Fruit fly (Drosophila melanogaster) whole organism, prepupa: ENCODE measurements around the gene pck.
A peak's percentile ranks its signal among the peaks of the same experiment; 100 is the strongest.

Source experiments
- Blimp-1 ChIP-seq: fragments of 200-800 bp; sonication (Bioruptor generic); optimal IDR thresholded peaks from 3 replicates; lab custom pipeline; 2017; ENCODE audit warnings: missing biosample characterization, missing genetic modification characterization, mild to moderate bottlenecking, moderate library complexity, missing genetic modification reagents
- CG10631 ChIP-seq: fragments of 200-800 bp; sonication (Bioruptor generic); optimal IDR thresholded peaks from 2 replicates; lab custom pipeline; 2016; ENCODE audit warnings: missing biosample characterization, missing genetic modification characterization
- CG10669 ChIP-seq: fragments of 200-800 bp; sonication (Bioruptor generic); optimal IDR thresholded peaks from 3 replicates; lab custom pipeline; 2018; ENCODE audit warnings: missing biosample characterization, mild to moderate bottlenecking, missing genetic modification characterization, moderate library complexity
- CG11294 ChIP-seq: fragments of 200-800 bp; sonication (Bioruptor generic); IDR thresholded peaks from 2 replicates; pipeline ENCODE4 v1.3.6; 2022; ENCODE audit warnings: missing biosample characterization, missing genetic modification characterization
- CG11762 ChIP-seq: fragments of 200-800 bp; sonication (Bioruptor generic); optimal IDR thresholded peaks from 3 replicates; lab custom pipeline; 2016; ENCODE audit warnings: missing biosample characterization, missing genetic modification characterization; ENCODE audit not compliant: insufficient read depth
- CG1621 ChIP-seq: fragments of 200-800 bp; sonication (Bioruptor generic); optimal IDR thresholded peaks from 3 replicates; lab custom pipeline; 2018; ENCODE audit warnings: missing biosample characterization, mild to moderate bottlenecking, missing genetic modification characterization
- CG31627 ChIP-seq: fragments of 200-800 bp; sonication (Bioruptor generic); optimal IDR thresholded peaks from 3 replicates; lab custom pipeline; 2016; ENCODE audit warnings: missing biosample characterization, missing genetic modification characterization
- CG34406 ChIP-seq: fragments of 200-800 bp; sonication (Bioruptor generic); optimal IDR thresholded peaks from 3 replicates; lab custom pipeline; 2016; ENCODE audit warnings: missing biosample characterization, missing genetic modification characterization
- CG3919 ChIP-seq: fragments of 200-800 bp; sonication (Bioruptor generic); optimal IDR thresholded peaks from 3 replicates; lab custom pipeline; 2016; ENCODE audit warnings: missing biosample characterization, missing genetic modification characterization
- CG4318 ChIP-seq: fragments of 200-800 bp; sonication (Bioruptor generic); optimal IDR thresholded peaks from 3 replicates; lab custom pipeline; 2017; ENCODE audit warnings: missing biosample characterization, mild to moderate bottlenecking, missing genetic modification characterization
- CG6163 ChIP-seq: fragments of 200-800 bp; sonication (Bioruptor generic); IDR thresholded peaks from 3 replicates; pipeline ENCODE4 v1.3.6; 2022; ENCODE audit warnings: missing biosample characterization, missing genetic modification characterization
- CG6792 ChIP-seq: fragments of 200-800 bp; sonication (Bioruptor generic); optimal IDR thresholded peaks from 3 replicates; lab custom pipeline; 2016; ENCODE audit warnings: missing biosample characterization, missing genetic modification characterization
- CG6854 ChIP-seq: fragments of 200-800 bp; sonication (Bioruptor generic); optimal IDR thresholded peaks from 2 replicates; lab custom pipeline; 2017; ENCODE audit warnings: missing biosample characterization, mild to moderate bottlenecking, missing genetic modification characterization
- CG8119 ChIP-seq: fragments of 200-800 bp; sonication (Bioruptor generic); IDR thresholded peaks from 3 replicates; pipeline ENCODE4 v1.3.6; 2022; ENCODE audit warnings: missing biosample characterization, missing genetic modification characterization
- CG8319 ChIP-seq: fragments of 200-800 bp; sonication (Bioruptor generic); optimal IDR thresholded peaks from 3 replicates; lab custom pipeline; 2016; ENCODE audit warnings: missing biosample characterization, missing genetic modification characterization
- CG8632 ChIP-seq: fragments of 200-800 bp; sonication (Bioruptor generic); optimal IDR thresholded peaks from 3 replicates; lab custom pipeline; 2016; ENCODE audit warnings: missing biosample characterization, missing genetic modification characterization
- CG9139 ChIP-seq: fragments of 200-800 bp; sonication (Bioruptor generic); optimal IDR thresholded peaks from 3 replicates; lab custom pipeline; 2017; ENCODE audit warnings: missing biosample characterization, mild to moderate bottlenecking, missing genetic modification characterization
- Eip75B ChIP-seq: fragments of 200-800 bp; sonication (Bioruptor generic); optimal IDR thresholded peaks from 3 replicates; lab custom pipeline; 2016; ENCODE audit warnings: missing biosample characterization, missing genetic modification characterization
- Eip78C ChIP-seq: fragments of 200-800 bp; sonication (Bioruptor generic); peaks from one replicate; lab custom pipeline; 2016; ENCODE audit warnings: missing biosample characterization, missing genetic modification characterization
- Eip93F ChIP-seq: fragments of 200-800 bp; sonication (Bioruptor generic); optimal IDR thresholded peaks from 2 replicates; lab custom pipeline; 2016; ENCODE audit warnings: missing biosample characterization, mild to moderate bottlenecking, missing genetic modification characterization
- Ets21C ChIP-seq: fragments of 200-800 bp; sonication (Bioruptor generic); optimal IDR thresholded peaks from 3 replicates; lab custom pipeline; 2016; ENCODE audit warnings: missing biosample characterization, missing genetic modification characterization
- Hr39 ChIP-seq: fragments of 200-800 bp; sonication (Bioruptor generic); optimal IDR thresholded peaks from 2 replicates; lab custom pipeline; 2016; ENCODE audit warnings: missing biosample characterization, missing genetic modification characterization
- Hr4 ChIP-seq: fragments of 200-800 bp; sonication (Bioruptor generic); optimal IDR thresholded peaks from 3 replicates; lab custom pipeline; 2016; ENCODE audit warnings: missing biosample characterization, missing genetic modification characterization
- Lpt ChIP-seq: fragments of 200-800 bp; sonication (Bioruptor generic); optimal IDR thresholded peaks from 3 replicates; lab custom pipeline; 2016; ENCODE audit warnings: missing biosample characterization, missing genetic modification characterization
- Met ChIP-seq: fragments of 200-800 bp; sonication (Bioruptor generic); optimal IDR thresholded peaks from 3 replicates; lab custom pipeline; 2016; ENCODE audit warnings: missing biosample characterization, missing genetic modification characterization
- OdsH ChIP-seq: fragments of 200-800 bp; sonication (Bioruptor generic); optimal IDR thresholded peaks from 3 replicates; lab custom pipeline; 2016; ENCODE audit warnings: missing biosample characterization, missing genetic modification characterization
- Smox ChIP-seq: fragments of 200-800 bp; sonication (Bioruptor generic); optimal IDR thresholded peaks from 3 replicates; lab custom pipeline; 2016; ENCODE audit warnings: missing biosample characterization, missing genetic modification characterization
- Sox14 ChIP-seq: fragments of 200-800 bp; sonication (Bioruptor generic); optimal IDR thresholded peaks from 3 replicates; lab custom pipeline; 2016; ENCODE audit warnings: missing biosample characterization, missing genetic modification characterization
- achi ChIP-seq: fragments of 200-800 bp; sonication (Bioruptor generic); optimal IDR thresholded peaks from 3 replicates; lab custom pipeline; 2016; ENCODE audit warnings: missing biosample characterization, missing genetic modification characterization
- acj6 ChIP-seq: fragments of 200-800 bp; sonication (Bioruptor generic); optimal IDR thresholded peaks from 3 replicates; lab custom pipeline; 2016; ENCODE audit warnings: missing biosample characterization, missing genetic modification characterization
- cyc ChIP-seq: fragments of 200-800 bp; sonication (Bioruptor generic); optimal IDR thresholded peaks from 3 replicates; lab custom pipeline; 2016; ENCODE audit warnings: missing biosample characterization, missing genetic modification characterization
- dac ChIP-seq: fragments of 200-800 bp; sonication (Bioruptor generic); optimal IDR thresholded peaks from 2 replicates; lab custom pipeline; 2017; ENCODE audit warnings: missing biosample characterization, mild to moderate bottlenecking, missing genetic modification characterization
- eg ChIP-seq: fragments of 200-800 bp; sonication (Bioruptor generic); IDR thresholded peaks from 3 replicates; pipeline ENCODE4 v1.3.6; 2022; ENCODE audit warnings: missing biosample characterization, missing genetic modification characterization
- esn ChIP-seq: fragments of 200-800 bp; sonication (Bioruptor generic); optimal IDR thresholded peaks from 2 replicates; lab custom pipeline; 2016; ENCODE audit warnings: missing biosample characterization, mild to moderate bottlenecking, missing genetic modification characterization, moderate library complexity
- fkh ChIP-seq: fragments of 200-800 bp; sonication (Bioruptor generic); optimal IDR thresholded peaks from 3 replicates; lab custom pipeline; 2017; ENCODE audit warnings: missing biosample characterization, mild to moderate bottlenecking, missing genetic modification characterization, moderate library complexity
- lz ChIP-seq: fragments of 200-800 bp; sonication (Bioruptor generic); optimal IDR thresholded peaks from 3 replicates; lab custom pipeline; 2016; ENCODE audit warnings: missing biosample characterization, missing genetic modification characterization
- net ChIP-seq: fragments of 200-800 bp; sonication (Bioruptor generic); optimal IDR thresholded peaks from 3 replicates; lab custom pipeline; 2016; ENCODE audit warnings: missing biosample characterization, missing genetic modification characterization
- salr ChIP-seq, 2 experiments: fragments of 200-800 bp; sonication (Bioruptor generic); optimal IDR thresholded peaks; 3 replicates each; lab custom pipeline; 2016 to 2018; ENCODE audit warnings: missing biosample characterization in 2 of 2, missing genetic modification characterization in 2 of 2, mild to moderate bottlenecking in 1 of 2
- spab ChIP-seq: fragments of 200-800 bp; sonication (Bioruptor generic); optimal IDR thresholded peaks from 2 replicates; lab custom pipeline; 2017; ENCODE audit warnings: missing biosample characterization, mild to moderate bottlenecking, missing genetic modification characterization, missing genetic modification reagents
- ss ChIP-seq, 2 experiments: fragments of 200-800 bp; sonication (Bioruptor generic); optimal IDR thresholded peaks; 2 replicates in 1 of 2; 3 replicates in 1 of 2; lab custom pipeline; 2017 to 2018; ENCODE audit warnings: mild to moderate bottlenecking in 2 of 2, missing biosample characterization in 2 of 2, missing genetic modification characterization in 2 of 2, moderate library complexity in 1 of 2
- topi ChIP-seq: fragments of 200-800 bp; sonication (Bioruptor generic); optimal IDR thresholded peaks from 3 replicates; lab custom pipeline; 2016; ENCODE audit warnings: missing biosample characterization, missing genetic modification characterization
- vri ChIP-seq: fragments of 200-800 bp; sonication (Bioruptor generic); optimal IDR thresholded peaks from 3 replicates; lab custom pipeline; 2016; ENCODE audit warnings: missing biosample characterization, mild to moderate bottlenecking, missing genetic modification characterization

pck gene

DNA sequence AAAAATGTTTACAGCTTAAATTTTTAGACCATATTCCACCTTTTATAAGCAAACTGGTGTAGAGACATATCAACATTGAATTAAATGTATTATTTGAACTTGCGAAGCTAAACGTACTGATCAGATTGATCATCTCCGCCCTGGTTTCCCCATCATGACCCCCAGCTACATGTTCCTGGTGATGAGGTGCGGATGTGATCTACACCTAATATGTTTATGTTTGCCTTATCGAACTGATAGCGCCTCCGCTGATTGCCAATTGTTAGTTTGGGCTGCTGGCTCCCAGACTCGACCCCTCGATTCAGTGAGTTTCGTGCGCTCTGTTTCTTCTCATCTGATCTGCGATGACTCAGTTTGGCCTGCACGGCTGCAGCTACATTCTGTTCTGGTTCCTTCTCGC, 1.8 kb downstream of the pck start, which contains the start of gene CG14780 (continued):
- TF ChIP-seq fkh (no peak), Sox14 (no peak), CG6854 (GFP tag; lab: Kevin White, UChicago) (no peak)

DNA sequence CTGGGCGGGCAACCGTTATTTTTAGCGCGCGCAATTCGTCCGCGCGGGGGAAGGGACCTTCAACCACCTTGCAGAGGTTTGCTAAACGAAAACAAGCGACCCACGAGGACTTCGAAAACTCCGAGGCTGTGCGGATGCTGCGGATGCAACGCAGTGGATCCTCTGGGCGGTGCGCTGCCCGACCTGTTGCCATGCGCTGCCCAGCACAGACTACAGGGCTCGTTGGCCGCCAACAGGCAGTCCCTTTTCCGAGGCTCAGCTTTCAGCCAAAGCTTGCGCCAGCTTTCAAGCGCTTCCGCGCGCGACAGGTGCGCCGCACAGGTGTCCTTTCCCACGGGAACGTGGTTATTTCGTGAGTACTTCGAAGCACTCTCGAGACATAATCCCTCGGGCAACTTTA, 6.0 kb downstream of the pck start:
- TF ChIP-seq acj6 (GFP tag; lab: Kevin White, UChicago) = no peak
- TF ChIP-seq salr (GFP tag; optimal IDR thresholded peaks at IDR 0.05; lab: Kevin White, UChicago) = no peak
- TF ChIP-seq Eip75B (GFP tag; lab: Kevin White, UChicago) = no peak
- TF ChIP-seq Eip93F (GFP tag; lab: Kevin White, UChicago) = no peak
- TF ChIP-seq vri (GFP tag; lab: Kevin White, UChicago) = no peak
- no peak for TF ChIP-seq CG6792 (GFP tag; lab: Kevin White, UChicago)
- TF ChIP-seq net (GFP tag; lab: Kevin White, UChicago) = no peak
- TF ChIP-seq Met (GFP tag; lab: Kevin White, UChicago) = no peak
- no peak for TF ChIP-seq Hr4
- no peak for TF ChIP-seq CG8119 (GFP tag; lab: Robert Waterston, UW)
- no peak for TF ChIP-seq cyc (GFP tag; lab: Kevin White, UChicago)
- TF ChIP-seq Ets21C (GFP tag; lab: Kevin White, UChicago) = no peak
- TF ChIP-seq spab = no peak
- no peak for TF ChIP-seq CG10669 (GFP tag; lab: Kevin White, UChicago)
- no peak for TF ChIP-seq CG11294 (GFP tag; lab: Robert Waterston, UW)
- TF ChIP-seq Hr39 (GFP tag; lab: Kevin White, UChicago) = no peak
- no peak for TF ChIP-seq CG6163 (GFP tag; lab: Robert Waterston, UW)

DNA sequence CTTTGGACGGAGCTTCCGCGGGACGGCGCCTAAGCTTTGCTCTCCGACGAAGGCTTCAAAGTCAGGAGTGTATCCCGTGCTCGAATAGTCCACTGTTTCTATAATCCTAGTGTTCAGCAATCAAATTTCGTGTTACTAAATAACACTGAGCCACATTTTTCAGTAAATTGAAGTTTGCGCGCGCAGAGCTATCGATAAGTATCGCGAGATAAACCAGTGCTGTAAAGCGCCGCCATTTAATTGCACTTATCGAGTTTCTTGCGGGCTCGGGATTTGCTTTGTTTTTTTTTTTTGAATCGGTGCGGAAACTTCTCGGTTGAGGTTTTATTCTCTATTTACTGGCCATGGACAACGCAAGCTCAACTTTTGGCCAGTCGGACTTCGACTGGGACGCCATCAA, 6.4 kb downstream of the pck start, which contains the start of the genes Rab27 and mei-38:
Rab27 (minus strand) TSS at position 127 of the 400 bp plus-strand sequence.
mei-38 (plus strand) TSS at position 216 of the 400 bp plus-strand sequence.
- TF ChIP-seq lz (GFP tag; lab: Kevin White, UChicago) (peak; percentile 8), topi (GFP tag; lab: Kevin White, UChicago) (peak; percentile 24), CG4318 (GFP tag; lab: Kevin White, UChicago) (no peak), Sox14 (peak; percentile 52), CG31627 (peak; percentile 24), cyc (GFP tag; lab: Kevin White, UChicago) (peak; percentile 12), eg (GFP tag; lab: Robert Waterston, UW) (no peak), esn (peak; percentile 14)

DNA sequence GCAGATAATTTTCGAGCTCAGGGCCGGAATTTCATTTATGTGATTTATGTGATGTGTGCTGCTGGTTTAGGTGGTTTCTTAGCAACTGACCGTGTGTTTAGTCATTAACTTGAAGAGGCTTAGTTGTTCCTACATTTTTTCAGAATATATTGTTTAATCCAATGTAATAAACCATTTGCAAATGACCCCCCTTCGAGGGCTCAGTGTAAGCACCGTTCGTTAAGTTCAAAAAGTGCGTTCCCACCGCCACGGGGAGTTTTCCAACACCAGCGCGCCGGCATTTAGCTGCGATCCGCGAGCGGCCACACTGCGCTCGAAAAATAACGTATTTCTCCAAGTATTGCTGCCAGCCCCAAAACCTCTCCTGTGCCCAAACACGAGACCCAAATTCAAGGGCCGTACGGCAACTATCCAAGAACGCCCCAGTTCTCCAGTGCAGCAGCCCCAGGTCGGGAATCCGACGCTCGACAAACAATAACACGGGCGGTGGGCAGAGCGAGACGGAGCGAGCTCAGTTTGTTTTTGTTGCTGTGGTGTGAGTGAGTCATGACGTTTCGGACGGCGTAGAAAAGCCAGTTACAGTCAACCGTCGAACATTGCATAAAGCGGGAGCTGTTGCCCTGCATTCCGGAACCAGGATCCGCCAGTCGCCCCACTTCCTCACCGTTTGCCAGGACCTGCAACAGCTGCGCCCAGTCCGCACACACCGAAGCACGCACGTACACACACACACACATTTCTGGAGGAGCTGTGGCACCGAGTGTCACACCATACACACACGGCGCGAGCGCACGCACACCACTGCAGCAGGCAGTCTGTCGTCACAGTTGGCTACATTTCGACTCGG, 8.0 kb downstream of the pck start, which contains the start of gene rush:
rush (plus strand) TSS at position 277 of the 847 bp plus-strand sequence.
- TF ChIP-seq Ets21C (GFP tag; lab: Kevin White, UChicago) = peak; percentile 32
- TF ChIP-seq Sox14 = peak; percentile 32
- TF ChIP-seq CG6854 (GFP tag; lab: Kevin White, UChicago) = no peak
- TF ChIP-seq fkh = peak; percentile 46
- peak; percentile 32 for TF ChIP-seq Smox
- 0 out of 3 replicates have a peak, but pooled peaks have one; percentile 41 for TF ChIP-seq CG6163 (GFP tag; lab: Robert Waterston, UW)
- TF ChIP-seq cyc (GFP tag; lab: Kevin White, UChicago) = peak; percentile 24
- TF ChIP-seq esn = peak; percentile 36
- TF ChIP-seq Blimp-1 (GFP tag; lab: Kevin White, UChicago) = no peak
- TF ChIP-seq Lpt (GFP tag; lab: Kevin White, UChicago) = no peak
- peak; percentile 57 for TF ChIP-seq Hr39 (GFP tag; lab: Kevin White, UChicago)
- TF ChIP-seq CG6792 (GFP tag; lab: Kevin White, UChicago) = peak; percentile 13
- TF ChIP-seq CG31627 = peak; percentile 51
- no peak for TF ChIP-seq CG11762 (GFP tag; lab: Kevin White, UChicago)
- TF ChIP-seq net (GFP tag; lab: Kevin White, UChicago) = peak; percentile 18
- peak in 1 of 2 experiments; percentile 15 for TF ChIP-seq ss (GFP tag; optimal IDR thresholded peaks at IDR 0.05; lab: Kevin White, UChicago)
- no peak for TF ChIP-seq vri (GFP tag; lab: Kevin White, UChicago)
- TF ChIP-seq CG9139 (GFP tag; lab: Kevin White, UChicago) = no peak
- no peak for TF ChIP-seq CG8119 (GFP tag; lab: Robert Waterston, UW)
- TF ChIP-seq CG8319 (GFP tag; lab: Kevin White, UChicago) = no peak
- TF ChIP-seq CG3919 (GFP tag; lab: Kevin White, UChicago) = peak; percentile 11
- TF ChIP-seq Eip78C (GFP tag; lab: Kevin White, UChicago) = peak; percentile 70
- no peak for TF ChIP-seq CG10631 (GFP tag; lab: Kevin White, UChicago)
- peak; percentile 28 for TF ChIP-seq achi
- TF ChIP-seq OdsH (GFP tag; lab: Kevin White, UChicago) = peak; percentile 48
- TF ChIP-seq CG34406 (GFP tag; lab: Kevin White, UChicago) = peak; percentile 7
- no peak for TF ChIP-seq CG1621 (tag; lab: Kevin White, UChicago)
- TF ChIP-seq salr (GFP tag; optimal IDR thresholded peaks at IDR 0.05; lab: Kevin White, UChicago) = no peak
- TF ChIP-seq dac = peak; percentile 2
- TF ChIP-seq CG8632 (GFP tag; lab: Kevin White, UChicago) = no peak
